Worm (Caenorhabditis elegans) whole organism, young adult: ENCODE measurements around the gene F44E2.7.

ENCODE experiments used
- B0336.3 ChIP-seq: fragments of 200-800 bp; sonication (Bioruptor generic); IDR thresholded peaks from 2 replicates; pipeline ENCODE4 v1.3.6; 2022; ENCODE audit warnings: missing genetic modification characterization, missing compliant biosample characterization
- F37B4.10 ChIP-seq: fragments of 200-800 bp; sonication (Bioruptor generic); IDR thresholded peaks from 2 replicates; pipeline ENCODE4 v1.3.6; 2022; ENCODE audit warnings: missing genetic modification characterization, missing compliant biosample characterization
- F39B2.1 ChIP-seq: fragments of 200-800 bp; sonication (Bioruptor generic); IDR thresholded peaks from 2 replicates; pipeline ENCODE4 v1.3.6; 2022; ENCODE audit warnings: missing genetic modification reagents, missing genetic modification characterization, missing compliant biosample characterization
- F49E8.2 ChIP-seq: sonication (generic microtip); optimal IDR thresholded peaks from 3 replicates; lab custom pipeline; 2017; ENCODE audit warnings: missing genetic modification characterization, mild to moderate bottlenecking, missing compliant biosample characterization, antibody characterized with exemption, moderate library complexity; ENCODE audit not compliant: insufficient read depth
- F52B5.7 ChIP-seq: sonication (generic microtip); optimal IDR thresholded peaks from 2 replicates; lab custom pipeline; 2016; ENCODE audit warnings: mild to moderate bottlenecking, missing genetic modification characterization, missing compliant biosample characterization
- K11D2.4 ChIP-seq: fragments of 200-800 bp; sonication (Bioruptor generic); IDR thresholded peaks from 2 replicates; pipeline ENCODE4 v1.3.6; 2022; ENCODE audit warnings: missing genetic modification reagents, missing genetic modification characterization, missing compliant biosample characterization
- Y79H2A.3 ChIP-seq: fragments of 200-800 bp; sonication (Bioruptor generic); conservative IDR thresholded peaks from 2 replicates; pipeline ENCODE4 v1.3.6; 2022; ENCODE audit warnings: missing genetic modification reagents, missing genetic modification characterization, missing compliant biosample characterization
- Y95B8A.8 ChIP-seq: fragments of 200-800 bp; sonication (Bioruptor generic); IDR thresholded peaks from 2 replicates; pipeline ENCODE4 v1.3.6; 2022; ENCODE audit warnings: missing genetic modification reagents, missing genetic modification characterization, missing compliant biosample characterization
- ZK185.1 ChIP-seq: sonication (generic microtip); optimal IDR thresholded peaks from 2 replicates; lab custom pipeline; 2016; ENCODE audit warnings: mild to moderate bottlenecking, missing genetic modification characterization, missing compliant biosample characterization; ENCODE audit not compliant: poor library complexity, severe bottlenecking
- athp-1 ChIP-seq: sonication (generic microtip); optimal IDR thresholded peaks from 2 replicates; lab custom pipeline; 2017; ENCODE audit warnings: mild to moderate bottlenecking, missing genetic modification characterization, missing compliant biosample characterization
- attf-5 ChIP-seq: fragments of 200-800 bp; sonication (Bioruptor generic); optimal IDR thresholded peaks from 2 replicates; lab custom pipeline; 2018; ENCODE audit warnings: mild to moderate bottlenecking, missing genetic modification characterization, missing compliant biosample characterization
- cebp-1 ChIP-seq, 2 experiments: fragments of 200-800 bp in 1 of 2; sonication (Bioruptor generic) in 1 of 2; sonication (generic microtip) in 1 of 2; IDR thresholded peaks in 1 of 2; optimal IDR thresholded peaks in 1 of 2; 2 replicates each; pipeline versions ENCODE4 v1.3.6 to Lab custom; 2017 to 2022; ENCODE audit warnings: missing compliant biosample characterization in 2 of 2, missing genetic modification characterization in 2 of 2, mild to moderate bottlenecking in 1 of 2, missing genetic modification reagents in 1 of 2, moderate library complexity in 1 of 2
- cebp-2 ChIP-seq: fragments of 200-800 bp; sonication (Bioruptor generic); IDR thresholded peaks from 2 replicates; pipeline ENCODE4 v1.3.6; 2022; ENCODE audit warnings: missing genetic modification characterization, missing compliant biosample characterization
- ceh-27 ChIP-seq: fragments of 200-800 bp; sonication (Bioruptor generic); optimal IDR thresholded peaks from 2 replicates; lab custom pipeline; 2018; ENCODE audit warnings: mild to moderate bottlenecking, missing genetic modification characterization, moderate library complexity, missing compliant biosample characterization
- ceh-79 ChIP-seq: sonication (generic microtip); optimal IDR thresholded peaks from 2 replicates; lab custom pipeline; 2017; ENCODE audit warnings: mild to moderate bottlenecking, missing genetic modification characterization, missing compliant biosample characterization
- ceh-91 ChIP-seq: fragments of 200-800 bp; sonication (Bioruptor generic); IDR thresholded peaks from 2 replicates; pipeline ENCODE4 v1.3.6; 2022; ENCODE audit warnings: missing genetic modification reagents, missing genetic modification characterization, missing compliant biosample characterization
- chd-7 ChIP-seq: sonication (generic microtip); optimal IDR thresholded peaks from 2 replicates; lab custom pipeline; 2016; ENCODE audit warnings: mild to moderate bottlenecking, missing genetic modification characterization, moderate library complexity, missing compliant biosample characterization
- dox-1 ChIP-seq: fragments of 200-800 bp; sonication (Bioruptor generic); IDR thresholded peaks from 2 replicates; pipeline ENCODE4 v1.3.6; 2022; ENCODE audit warnings: missing genetic modification reagents, missing genetic modification characterization, missing compliant biosample characterization
- dpff-1 ChIP-seq: sonication (generic microtip); optimal IDR thresholded peaks from 2 replicates; lab custom pipeline; 2017; ENCODE audit warnings: mild to moderate bottlenecking, missing genetic modification characterization, missing compliant biosample characterization
- dpl-1 ChIP-seq: fragments of 150-350 bp; optimal IDR thresholded peaks from 2 replicates; lab custom pipeline; 2014; ENCODE audit warnings: missing biosample characterization, missing genetic modification reagents, missing genetic modification characterization
- ekl-4 ChIP-seq: fragments of 200-800 bp; sonication (Bioruptor generic); IDR thresholded peaks from 2 replicates; pipeline ENCODE4 v1.3.6; 2022; ENCODE audit warnings: missing genetic modification reagents, missing genetic modification characterization, missing compliant biosample characterization
- ets-4 ChIP-seq: fragments of 200-800 bp; sonication (Bioruptor generic); optimal IDR thresholded peaks from 2 replicates; lab custom pipeline; 2018; ENCODE audit warnings: mild to moderate bottlenecking, missing genetic modification characterization, missing compliant biosample characterization
- fkh-3 ChIP-seq: sonication (generic microtip); optimal IDR thresholded peaks from 2 replicates; lab custom pipeline; 2016; ENCODE audit warnings: mild to moderate bottlenecking, missing genetic modification characterization, missing compliant biosample characterization
- hlh-12 ChIP-seq: sonication (generic microtip); optimal IDR thresholded peaks from 2 replicates; lab custom pipeline; 2016; ENCODE audit warnings: missing genetic modification characterization, missing compliant biosample characterization
- hmg-1.2 ChIP-seq: fragments of 200-800 bp; sonication (Bioruptor generic); IDR thresholded peaks from 2 replicates; pipeline ENCODE4 v1.3.6; 2022; ENCODE audit warnings: missing genetic modification reagents, missing genetic modification characterization, missing compliant biosample characterization
- hmg-20 ChIP-seq: fragments of 200-800 bp; sonication (Bioruptor generic); IDR thresholded peaks from 2 replicates; pipeline ENCODE4 v1.3.6; 2022; ENCODE audit warnings: missing genetic modification reagents, missing genetic modification characterization, missing compliant biosample characterization
- hrde-1 ChIP-seq: sonication (generic microtip); optimal IDR thresholded peaks from 2 replicates; lab custom pipeline; 2016; ENCODE audit warnings: missing genetic modification characterization, mild to moderate bottlenecking, missing compliant biosample characterization, moderate library complexity, missing genotype, missing genetic modification reagents, borderline replicate concordance
- let-607 ChIP-seq, 2 experiments: fragments of 200-800 bp in 1 of 2; sonication (Bioruptor generic) in 1 of 2; sonication (generic microtip) in 1 of 2; optimal IDR thresholded peaks; 2 replicates each; lab custom pipeline; 2016 to 2018; ENCODE audit warnings: mild to moderate bottlenecking in 2 of 2, missing compliant biosample characterization in 2 of 2, missing genetic modification characterization in 2 of 2, moderate library complexity in 2 of 2, missing genotype in 1 of 2
- madf-10 ChIP-seq: sonication (generic microtip); optimal IDR thresholded peaks from 2 replicates; lab custom pipeline; 2016; ENCODE audit warnings: mild to moderate bottlenecking, missing genetic modification characterization, missing compliant biosample characterization
- mcd-1 ChIP-seq: fragments of 200-800 bp; sonication (Bioruptor generic); IDR thresholded peaks from 2 replicates; pipeline ENCODE4 v1.3.6; 2022; ENCODE audit warnings: missing genetic modification reagents, missing genetic modification characterization, missing compliant biosample characterization
- mxl-1 ChIP-seq: sonication (generic microtip); optimal IDR thresholded peaks from 2 replicates; lab custom pipeline; 2016; ENCODE audit warnings: missing genetic modification characterization, missing compliant biosample characterization
- nhr-120 ChIP-seq: fragments of 200-800 bp; sonication (Bioruptor generic); IDR thresholded peaks from 2 replicates; pipeline ENCODE4 v1.3.6; 2022; ENCODE audit warnings: missing genetic modification characterization, missing compliant biosample characterization
- nhr-27 ChIP-seq: fragments of 200-800 bp; sonication (Bioruptor generic); optimal IDR thresholded peaks from 2 replicates; lab custom pipeline; 2018; ENCODE audit warnings: mild to moderate bottlenecking, missing genetic modification characterization, moderate library complexity, missing compliant biosample characterization
- nhr-90 ChIP-seq: sonication (generic microtip); optimal IDR thresholded peaks from 2 replicates; lab custom pipeline; 2016; ENCODE audit warnings: missing genotype, mild to moderate bottlenecking, missing genetic modification characterization, missing compliant biosample characterization
- rcor-1 ChIP-seq: fragments of 200-800 bp; sonication (Bioruptor generic); IDR thresholded peaks from 2 replicates; pipeline ENCODE4 v1.3.6; 2022; ENCODE audit warnings: missing genetic modification reagents, missing genetic modification characterization, missing compliant biosample characterization
- rpc-1 ChIP-seq, 2 experiments: fragments of 150-350 bp in 1 of 2; sonication (generic microtip) in 1 of 2; optimal IDR thresholded peaks; 2 replicates each; lab custom pipeline; 2014 to 2018; ENCODE audit warnings: missing biosample characterization in 1 of 2, missing genetic modification characterization in 1 of 2, missing genetic modification reagents in 1 of 2, missing genotype in 1 of 2
- snpc-1.3 ChIP-seq: sonication (generic microtip); optimal IDR thresholded peaks from 2 replicates; lab custom pipeline; 2017; ENCODE audit warnings: missing genetic modification characterization, mild to moderate bottlenecking, missing compliant biosample characterization, antibody characterized with exemption, moderate library complexity, missing genotype, missing genetic modification reagents; ENCODE audit not compliant: insufficient read depth
- snpc-3.4 ChIP-seq: sonication (generic microtip); optimal IDR thresholded peaks from 2 replicates; lab custom pipeline; 2017; ENCODE audit warnings: missing genetic modification characterization, mild to moderate bottlenecking, missing compliant biosample characterization, antibody characterized with exemption, moderate library complexity, missing genotype, missing genetic modification reagents
- snpc-4 ChIP-seq, 5 experiments: fragments of 150-350 bp in 1 of 5; sonication (generic microtip) in 4 of 5; optimal IDR thresholded peaks; 2 replicates each; lab custom pipeline; 2014 to 2018; ENCODE audit warnings: missing genetic modification characterization in 5 of 5, missing biosample characterization in 3 of 5, antibody characterized with exemption in 2 of 5, mild to moderate bottlenecking in 2 of 5, missing compliant biosample characterization in 2 of 5, missing genotype in 2 of 5, moderate library complexity in 2 of 5, missing genetic modification reagents in 1 of 5
- unc-130 ChIP-seq: sonication (generic microtip); optimal IDR thresholded peaks from 2 replicates; lab custom pipeline; 2016; ENCODE audit warnings: missing genetic modification reagents, missing genetic modification characterization, missing compliant biosample characterization
- xnd-1 ChIP-seq: sonication (generic microtip); optimal IDR thresholded peaks from 2 replicates; lab custom pipeline; 2016; ENCODE audit warnings: missing genotype, missing genetic modification reagents, missing genetic modification characterization, missing compliant biosample characterization
- zfh-2 ChIP-seq: fragments of 200-800 bp; sonication (Bioruptor generic); conservative IDR thresholded peaks from 2 replicates; pipeline ENCODE4 v1.3.6; 2022; ENCODE audit warnings: missing genetic modification reagents, missing genetic modification characterization, missing compliant biosample characterization
- ztf-18 ChIP-seq: sonication (generic microtip); optimal IDR thresholded peaks from 2 replicates; lab custom pipeline; 2016; ENCODE audit warnings: missing genotype, mild to moderate bottlenecking, missing genetic modification characterization, missing compliant biosample characterization
- ztf-22 ChIP-seq: fragments of 200-800 bp; sonication (Bioruptor generic); optimal IDR thresholded peaks from 2 replicates; lab custom pipeline; 2018; ENCODE audit warnings: mild to moderate bottlenecking, missing genetic modification characterization, moderate library complexity, missing compliant biosample characterization

F44E2.7 gene

DNA sequence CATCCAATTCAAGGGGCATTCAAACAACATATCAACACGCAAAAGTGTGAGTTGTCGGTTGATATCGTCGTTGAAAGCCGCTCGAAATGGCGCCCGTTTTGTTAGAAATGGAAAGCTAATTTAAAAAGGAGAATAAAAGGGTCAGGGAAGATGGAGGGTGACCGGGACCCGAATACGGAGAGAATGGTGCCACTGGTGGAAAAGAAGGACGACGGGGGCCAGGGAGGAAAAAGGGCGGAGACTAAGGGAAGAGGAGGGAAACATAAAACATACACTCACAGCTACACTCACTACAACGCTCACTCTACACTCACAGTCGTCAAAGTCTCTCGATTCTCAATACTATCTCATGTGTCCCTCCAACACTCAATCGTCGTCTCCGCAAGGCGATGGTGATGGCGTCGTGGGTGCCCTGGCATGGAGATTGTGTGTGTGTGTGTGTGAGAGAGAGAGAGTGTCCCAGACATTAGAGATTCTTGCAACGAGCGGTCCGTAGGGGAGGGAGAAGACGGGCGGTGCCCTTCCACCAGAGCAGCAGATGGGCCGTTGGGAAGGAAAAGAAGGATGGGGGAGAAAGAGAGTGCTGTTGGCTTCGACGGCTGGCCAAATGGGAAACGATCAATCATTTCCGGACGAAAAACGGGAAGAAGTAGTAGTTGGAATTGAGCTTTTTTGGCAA, 25.9 kb upstream of the F44E2.7 start (continued):
- TF ChIP-seq F37B4.10 (GFP tag; lab: Robert Waterston, UW) (no peak), hlh-12 (tag; lab: Kevin White, UChicago) (no peak), mxl-1 (no peak), Y79H2A.3 (GFP tag; lab: Robert Waterston, UW) (no peak), ztf-18 (peak; percentile 45), Y95B8A.8 (no peak), ekl-4 (GFP tag; lab: Robert Waterston, UW) (peak; percentile 59; the same call in 1 of the 2 replicates), F49E8.2 (tag; lab: Kevin White, UChicago) (no peak), mcd-1 (GFP tag; lab: Robert Waterston, UW) (peak; percentile 52), ceh-91 (GFP tag; lab: Robert Waterston, UW) (no peak), B0336.3 (GFP tag; lab: Robert Waterston, UW) (0 out of 2 replicates have a peak, but pooled peaks have one; percentile 39), cebp-2 (GFP tag; lab: Robert Waterston, UW) (no peak), K11D2.4 (GFP tag; lab: Robert Waterston, UW) (0 out of 2 replicates have a peak, but pooled peaks have one; percentile 23), hmg-1.2 (GFP tag; lab: Robert Waterston, UW) (peak; percentile 91), snpc-4 (GFP tag; optimal IDR thresholded peaks at IDR 0.05; lab: Kevin White, UChicago) (peak; percentile 28), snpc-4 (tag; optimal IDR thresholded peaks at IDR 0.05; lab: Kevin White, UChicago) (peak in 1 of 4 experiments; percentile 35), snpc-3.4 (tag; lab: Kevin White, UChicago) (no peak), athp-1 (no peak), ceh-27 (GFP tag; lab: Kevin White, UChicago) (peak; percentile 81), fkh-3 (tag; lab: Kevin White, UChicago) (no peak), cebp-1 (GFP tag; IDR thresholded peaks at IDR 0.05; lab: Robert Waterston, UW) (no peak), cebp-1 (tag; optimal IDR thresholded peaks at IDR 0.05; lab: Kevin White, UChicago) (peak; percentile 71), nhr-90 (tag; lab: Kevin White, UChicago) (no peak), F39B2.1 (GFP tag; lab: Robert Waterston, UW) (no peak), madf-10 (tag; lab: Kevin White, UChicago) (peak; percentile 32), hmg-20 (no peak), ztf-22 (no peak), hrde-1 (tag; lab: Kevin White, UChicago) (no peak), let-607 (tag; optimal IDR thresholded peaks at IDR 0.05; lab: Kevin White, UChicago) (no peak)

DNA sequence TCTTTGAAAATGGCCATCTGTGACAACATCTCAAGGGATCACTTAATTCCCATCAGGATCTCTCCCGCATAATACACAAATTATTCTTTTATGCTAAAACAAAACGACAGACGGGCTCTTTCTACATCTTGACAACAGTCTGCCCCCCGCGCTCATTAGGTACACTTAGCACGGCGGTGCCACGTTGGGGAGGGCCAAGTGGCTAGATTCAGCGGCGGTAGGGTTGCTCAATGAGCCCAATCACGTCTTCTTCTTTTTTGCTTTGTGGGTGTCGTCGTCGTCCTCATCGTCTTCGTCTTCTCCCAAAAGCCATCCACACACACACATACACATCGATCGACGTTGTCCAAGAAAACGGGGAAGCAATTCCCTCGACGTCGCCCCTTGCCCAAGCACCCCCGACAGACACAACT, 24.8 kb upstream of the F44E2.7 start:
- TF ChIP-seq unc-130 (GFP tag; lab: Kevin White, UChicago) = no peak
- TF ChIP-seq F52B5.7 (tag; lab: Kevin White, UChicago) = peak; percentile 25
- TF ChIP-seq dpl-1 = no peak
- TF ChIP-seq snpc-1.3 = no peak
- TF ChIP-seq chd-7 (tag; lab: Kevin White, UChicago) = no peak
- no peak for TF ChIP-seq dpff-1 (tag; lab: Kevin White, UChicago)
- TF ChIP-seq fkh-3 (tag; lab: Kevin White, UChicago) = no peak
- TF ChIP-seq nhr-120 (GFP tag; lab: Robert Waterston, UW) = no peak
- no peak for TF ChIP-seq ets-4 (GFP tag; lab: Kevin White, UChicago)
- no peak for TF ChIP-seq F49E8.2 (tag; lab: Kevin White, UChicago)
- peak; percentile 18; the same call in 1 of the 2 replicates for TF ChIP-seq dox-1 (GFP tag; lab: Robert Waterston, UW)
- peak; percentile 79 for TF ChIP-seq zfh-2
- TF ChIP-seq ekl-4 (GFP tag; lab: Robert Waterston, UW) = no peak
- no peak for TF ChIP-seq xnd-1
- no peak for TF ChIP-seq Y95B8A.8
- no peak for TF ChIP-seq ZK185.1 (tag; lab: Kevin White, UChicago)
- TF ChIP-seq rcor-1 (GFP tag; lab: Robert Waterston, UW) = no peak
- no peak for TF ChIP-seq ceh-79 (tag; lab: Kevin White, UChicago)
- no peak for TF ChIP-seq mxl-1
- no peak for TF ChIP-seq nhr-27 (tag; lab: Kevin White, UChicago)
- TF ChIP-seq rpc-1 (optimal IDR thresholded peaks at IDR 0.05; lab: Kevin White, UChicago) = no peak
- TF ChIP-seq rpc-1 (tag; optimal IDR thresholded peaks at IDR 0.05; lab: Kevin White, UChicago) = no peak
- no peak for TF ChIP-seq attf-5 (GFP tag; lab: Kevin White, UChicago)
